Worm (Caenorhabditis elegans): Measurements from ENCODE around the gene F54F2.9.

The F54F2.9 gene

DNA sequence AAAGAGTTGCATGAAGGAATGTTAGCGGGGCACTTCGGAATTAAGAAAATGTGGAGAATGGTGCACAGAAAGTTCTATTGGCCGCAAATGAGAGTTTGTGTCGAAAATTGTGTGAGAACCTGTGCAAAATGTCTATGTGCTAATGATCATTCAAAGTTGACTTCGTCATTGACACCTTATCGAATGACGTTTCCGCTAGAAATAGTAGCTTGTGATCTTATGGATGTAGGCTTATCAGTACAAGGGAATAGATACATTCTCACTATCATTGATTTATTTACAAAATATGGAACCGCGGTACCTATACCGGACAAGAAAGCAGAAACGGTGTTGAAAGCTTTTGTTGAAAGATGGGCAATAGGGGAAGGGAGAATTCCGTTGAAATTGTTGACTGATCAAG is 31.5 kb upstream of the F54F2.9 start:
- TF ChIP-seq ets-7 (tag; optimal IDR thresholded peaks at IDR 0.05) (no peak), ama-1 (optimal IDR thresholded peaks at IDR 0.05) (no peak), hnd-1 (tag; optimal IDR thresholded peaks at IDR 0.05) (no peak), hmg-4 (GFP tag; optimal IDR thresholded peaks at IDR 0.05) (no peak), B0310.2 (tag; optimal IDR thresholded peaks at IDR 0.05) (no peak), aly-1 (tag; optimal IDR thresholded peaks at IDR 0.05) (no peak), tbx-37 (GFP tag; conservative IDR thresholded peaks at IDR 0.05) (no peak), hmbx-1 (tag; optimal IDR thresholded peaks at IDR 0.05) (no peak), scrt-1 (GFP tag; IDR thresholded peaks at IDR 0.05) (no peak), F13C5.2 (tag; optimal IDR thresholded peaks at IDR 0.05) (no peak), ceh-13 (GFP tag; optimal IDR thresholded peaks at IDR 0.05) (no peak), flt-1 (GFP tag; IDR thresholded peaks at IDR 0.05) (no peak), pes-1 (GFP tag; IDR thresholded peaks at IDR 0.05) (no peak), ceh-36 (tag; optimal IDR thresholded peaks at IDR 0.05) (no peak), tbx-11 (GFP tag; IDR thresholded peaks at IDR 0.05) (no peak), tra-4 (tag; optimal IDR thresholded peaks at IDR 0.05) (no peak), sea-1 (GFP tag; conservative IDR thresholded peaks at IDR 0.05) (no peak)

DNA sequence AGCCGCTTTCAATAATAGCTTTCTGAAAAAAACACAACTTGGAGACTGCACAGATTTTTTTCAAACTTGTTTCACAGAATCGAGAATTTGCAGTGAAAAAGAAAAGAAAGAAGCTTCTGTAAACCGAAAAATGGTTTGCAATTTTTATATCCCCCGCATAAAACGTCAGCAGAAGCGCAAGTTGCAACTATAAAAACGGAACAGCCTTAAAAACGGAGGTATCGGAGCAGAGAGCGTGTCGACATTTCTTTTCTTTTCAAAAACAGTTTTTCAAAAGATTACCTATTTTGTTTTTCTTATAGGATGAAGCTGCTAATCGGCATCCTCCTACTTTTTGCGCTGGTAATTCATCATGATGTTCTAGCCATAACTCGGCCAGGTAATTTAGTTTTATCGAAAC is 24.9 kb upstream of the F54F2.9 start, which contains the start of gene plg-1:
plg-1 (plus strand) TSS at position 301 of the 400 bp plus-strand sequence.
- TF ChIP-seq tra-4 (tag; optimal IDR thresholded peaks at IDR 0.05) (no peak), hmg-4 (GFP tag; optimal IDR thresholded peaks at IDR 0.05) (no peak), ama-1 (optimal IDR thresholded peaks at IDR 0.05) (no peak), ceh-13 (GFP tag; optimal IDR thresholded peaks at IDR 0.05) (no peak), sea-1 (GFP tag; conservative IDR thresholded peaks at IDR 0.05) (no peak), ets-7 (tag; optimal IDR thresholded peaks at IDR 0.05) (no peak), B0310.2 (tag; optimal IDR thresholded peaks at IDR 0.05) (no peak), tbx-11 (GFP tag; IDR thresholded peaks at IDR 0.05) (no peak), hmbx-1 (tag; optimal IDR thresholded peaks at IDR 0.05) (no peak)

DNA sequence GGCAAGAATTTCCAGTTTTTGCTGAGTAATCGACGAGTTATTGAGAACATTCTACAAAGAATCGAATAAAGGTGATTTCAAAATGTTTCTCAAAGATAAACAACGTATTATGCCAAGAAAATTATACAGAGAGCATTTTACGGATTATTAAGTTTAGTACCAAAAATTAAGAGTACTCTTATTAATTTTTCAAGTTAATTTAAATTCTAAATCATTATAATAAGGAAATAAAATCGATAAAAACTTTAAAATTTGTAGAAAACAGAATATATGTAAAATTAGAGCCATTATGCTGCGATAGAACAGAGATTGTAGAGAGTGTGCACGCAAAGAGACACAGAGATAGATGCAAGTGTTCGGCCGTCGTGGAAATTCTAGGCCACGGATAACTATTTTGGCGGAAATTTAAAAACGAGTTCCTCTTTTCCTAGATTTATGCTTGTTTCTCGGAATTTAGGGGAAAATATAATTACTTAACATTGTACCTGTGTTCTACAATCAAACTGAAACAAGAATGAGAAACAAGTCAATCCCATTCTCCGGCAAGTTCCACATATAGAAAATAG is 23.5 kb upstream of the F54F2.9 start, which contains the start of gene F44E2.9:
F44E2.9 (minus strand) TSS at position 51 of the 566 bp plus-strand sequence.
- peak; percentile 61 for TF ChIP-seq tbx-37 (GFP tag; conservative IDR thresholded peaks at IDR 0.05)
- TF ChIP-seq hmg-4 (GFP tag; optimal IDR thresholded peaks at IDR 0.05): no peak
- no peak for TF ChIP-seq B0310.2 (tag; optimal IDR thresholded peaks at IDR 0.05)
- no peak for TF ChIP-seq ets-7 (tag; optimal IDR thresholded peaks at IDR 0.05)

DNA sequence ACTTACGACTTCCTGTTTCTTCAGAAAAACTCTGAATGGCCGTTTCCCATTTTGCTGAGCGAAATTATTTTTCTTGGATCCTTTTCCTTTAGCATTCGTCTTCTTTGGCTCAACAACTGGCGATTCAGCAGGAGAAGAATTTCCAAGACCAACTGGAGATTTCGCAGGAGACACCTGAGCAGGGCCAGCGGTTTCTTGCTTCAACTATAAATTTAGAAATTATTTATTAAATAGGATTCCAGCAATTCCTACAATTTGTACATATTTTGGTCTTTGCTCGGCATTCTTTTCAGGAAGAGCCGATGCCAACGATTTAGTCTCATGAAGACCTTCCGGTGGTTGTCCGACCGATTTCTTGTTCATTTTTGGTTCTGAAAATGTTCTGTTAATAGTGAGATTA is 22.5 kb upstream of the F54F2.9 start, which contains the start of gene F44E2.8:
F44E2.8 (minus strand) TSS at position 371 of the 400 bp plus-strand sequence.
- TF ChIP-seq sea-1 (GFP tag; conservative IDR thresholded peaks at IDR 0.05): no peak
- TF ChIP-seq flt-1 (GFP tag; IDR thresholded peaks at IDR 0.05): no peak
- no peak for TF ChIP-seq B0310.2 (tag; optimal IDR thresholded peaks at IDR 0.05)
- no peak for TF ChIP-seq ceh-36 (tag; optimal IDR thresholded peaks at IDR 0.05)
- no peak for TF ChIP-seq hmg-4 (GFP tag; optimal IDR thresholded peaks at IDR 0.05)

DNA sequence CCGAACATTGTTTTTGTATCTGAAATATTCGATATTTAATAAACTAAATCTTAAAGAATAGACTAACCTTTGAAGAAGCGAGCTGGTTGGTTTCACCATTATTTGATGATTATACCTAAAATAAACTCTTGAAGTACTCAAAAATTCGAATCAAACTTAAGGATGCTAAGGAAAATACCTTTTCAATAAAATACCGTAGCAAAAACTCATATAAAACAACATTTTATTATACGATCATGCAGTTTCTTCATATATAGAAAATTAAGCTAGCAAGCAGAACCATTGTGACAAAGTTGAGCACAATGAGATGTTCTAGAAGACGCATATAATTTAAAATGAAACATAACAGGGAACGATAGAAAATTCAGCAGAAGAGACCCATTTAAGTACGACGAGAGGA is 21.3 kb upstream of the F54F2.9 start, which contains the start of gene F44E2.7:
F44E2.7 (minus strand) TSS at position 101 of the 400 bp plus-strand sequence.
- TF ChIP-seq scrt-1 (GFP tag; IDR thresholded peaks at IDR 0.05): no peak
- no peak for TF ChIP-seq ceh-13 (GFP tag; optimal IDR thresholded peaks at IDR 0.05)
- no peak for TF ChIP-seq sea-1 (GFP tag; conservative IDR thresholded peaks at IDR 0.05)
- no peak for TF ChIP-seq ama-1 (optimal IDR thresholded peaks at IDR 0.05)
- TF ChIP-seq tra-4 (tag; optimal IDR thresholded peaks at IDR 0.05): no peak
- no peak for TF ChIP-seq hmg-4 (GFP tag; optimal IDR thresholded peaks at IDR 0.05)
- no peak for TF ChIP-seq F13C5.2 (tag; optimal IDR thresholded peaks at IDR 0.05)
- TF ChIP-seq tbx-11 (GFP tag; IDR thresholded peaks at IDR 0.05): no peak
- TF ChIP-seq aly-1 (tag; optimal IDR thresholded peaks at IDR 0.05): no peak
- no peak for TF ChIP-seq hnd-1 (tag; optimal IDR thresholded peaks at IDR 0.05)
- no peak for TF ChIP-seq B0310.2 (tag; optimal IDR thresholded peaks at IDR 0.05)
- TF ChIP-seq tbx-37 (GFP tag; conservative IDR thresholded peaks at IDR 0.05): no peak
- TF ChIP-seq hmbx-1 (tag; optimal IDR thresholded peaks at IDR 0.05): no peak

DNA sequence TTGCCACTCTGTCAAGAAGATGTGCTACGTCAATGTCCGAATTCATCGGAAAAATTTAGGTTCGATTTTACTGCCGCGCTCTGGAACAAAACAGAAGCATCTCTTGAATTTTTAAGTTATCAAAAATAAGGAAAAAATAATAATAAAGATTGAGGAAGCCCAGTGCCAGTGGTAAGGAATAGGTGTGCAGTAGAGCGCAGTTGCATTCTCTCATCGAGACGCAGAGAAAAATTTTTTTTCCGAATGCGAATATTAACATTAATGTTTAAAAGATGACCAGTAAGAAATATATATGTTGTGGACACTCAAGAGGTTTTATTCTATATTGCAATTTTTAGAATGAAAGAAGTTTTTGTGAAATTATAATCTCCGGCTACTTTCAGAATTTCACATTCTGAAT is 20.7 kb upstream of the F54F2.9 start:
- TF ChIP-seq F13C5.2 (tag; optimal IDR thresholded peaks at IDR 0.05) (no peak), B0310.2 (tag; optimal IDR thresholded peaks at IDR 0.05) (no peak), tra-4 (tag; optimal IDR thresholded peaks at IDR 0.05) (no peak), ceh-13 (GFP tag; optimal IDR thresholded peaks at IDR 0.05) (no peak), aly-1 (tag; optimal IDR thresholded peaks at IDR 0.05) (no peak), pes-1 (GFP tag; IDR thresholded peaks at IDR 0.05) (no peak), ets-7 (tag; optimal IDR thresholded peaks at IDR 0.05) (no peak)

DNA sequence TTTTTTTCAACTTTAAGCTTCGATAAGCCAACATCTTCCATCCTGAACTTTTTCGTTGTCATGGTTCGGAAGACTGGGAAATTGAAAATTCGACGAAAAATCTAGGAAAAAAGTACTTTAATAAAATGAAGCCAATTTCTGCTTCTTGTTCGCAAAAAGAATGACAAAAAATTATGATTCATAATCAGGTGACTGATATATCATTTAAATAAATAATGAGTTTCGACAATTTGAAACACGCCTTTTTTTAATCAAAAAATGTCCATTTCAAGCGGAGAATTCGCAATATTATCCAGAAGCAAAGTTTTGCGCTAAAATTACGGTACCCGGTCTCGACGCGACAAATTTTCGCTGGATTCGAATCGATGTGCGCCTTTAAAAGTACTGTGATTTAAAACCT is 18.1 kb upstream of the F54F2.9 start, which contains the start of gene F44E2.6:
F44E2.6 (minus strand) TSS at position 101 of the 400 bp plus-strand sequence.
- no peak for TF ChIP-seq scrt-1 (GFP tag; IDR thresholded peaks at IDR 0.05)
- no peak for TF ChIP-seq pes-1 (GFP tag; IDR thresholded peaks at IDR 0.05)
- no peak for TF ChIP-seq tra-4 (tag; optimal IDR thresholded peaks at IDR 0.05)
- no peak for TF ChIP-seq flt-1 (GFP tag; IDR thresholded peaks at IDR 0.05)

DNA sequence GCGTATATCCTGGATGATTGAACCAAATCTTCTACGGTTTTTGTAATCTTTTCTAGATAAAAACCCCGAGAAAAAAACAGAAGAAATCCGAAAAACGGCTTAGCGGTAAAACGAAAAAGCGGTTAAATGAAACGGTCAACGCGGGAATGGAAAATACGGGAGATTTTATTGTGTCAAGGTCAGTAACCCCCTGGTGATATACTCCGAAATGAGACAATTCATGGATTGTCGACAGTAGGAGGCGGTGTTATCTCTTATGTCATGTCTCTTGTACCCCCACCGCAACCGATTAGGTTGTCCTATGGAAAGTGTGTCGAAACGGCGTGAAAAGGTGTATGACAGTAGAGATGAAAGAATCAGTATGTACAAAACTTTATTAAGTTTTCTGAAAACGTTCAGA is 17.1 kb upstream of the F54F2.9 start:
- TF ChIP-seq ceh-13 (GFP tag; optimal IDR thresholded peaks at IDR 0.05) (no peak), sea-1 (GFP tag; conservative IDR thresholded peaks at IDR 0.05) (no peak), hnd-1 (tag; optimal IDR thresholded peaks at IDR 0.05) (no peak), F13C5.2 (tag; optimal IDR thresholded peaks at IDR 0.05) (no peak), tra-4 (tag; optimal IDR thresholded peaks at IDR 0.05) (no peak), B0310.2 (tag; optimal IDR thresholded peaks at IDR 0.05) (no peak), tbx-11 (GFP tag; IDR thresholded peaks at IDR 0.05) (no peak), scrt-1 (GFP tag; IDR thresholded peaks at IDR 0.05) (no peak), ama-1 (optimal IDR thresholded peaks at IDR 0.05) (no peak), flt-1 (GFP tag; IDR thresholded peaks at IDR 0.05) (no peak), pes-1 (GFP tag; IDR thresholded peaks at IDR 0.05) (no peak), hmbx-1 (tag; optimal IDR thresholded peaks at IDR 0.05) (no peak), ceh-36 (tag; optimal IDR thresholded peaks at IDR 0.05) (no peak), ets-7 (tag; optimal IDR thresholded peaks at IDR 0.05) (no peak), tbx-37 (GFP tag; conservative IDR thresholded peaks at IDR 0.05) (no peak), aly-1 (tag; optimal IDR thresholded peaks at IDR 0.05) (no peak), hmg-4 (GFP tag; optimal IDR thresholded peaks at IDR 0.05) (no peak)

All from whole organism, early embryonic.